Worm (Caenorhabditis elegans) whole organism, early embryonic: ENCODE data around the gene F55A11.11.

Source experiments
- B0310.2 ChIP-seq: sonication (generic microtip); optimal IDR thresholded peaks from 2 replicates; lab custom pipeline; 2016; ENCODE audit warnings: mild to moderate bottlenecking, missing genetic modification characterization, missing compliant biosample characterization
- F13C5.2 ChIP-seq: sonication (generic microtip); optimal IDR thresholded peaks from 2 replicates; lab custom pipeline; 2017; ENCODE audit warnings: mild to moderate bottlenecking, missing genetic modification characterization, inconsistent platforms, missing compliant biosample characterization
- aly-1 ChIP-seq: sonication (generic microtip); optimal IDR thresholded peaks from 2 replicates; lab custom pipeline; 2016; ENCODE audit warnings: missing genetic modification characterization, missing compliant biosample characterization
- ama-1 ChIP-seq: fragments of 150-350 bp; optimal IDR thresholded peaks from 2 replicates; lab custom pipeline; 2014
- ceh-13 ChIP-seq: fragments of 200-800 bp; sonication (Bioruptor generic); optimal IDR thresholded peaks from 2 replicates; lab custom pipeline; 2018; ENCODE audit warnings: mild to moderate bottlenecking, missing genetic modification characterization, missing compliant biosample characterization
- ceh-36 ChIP-seq: sonication (generic microtip); optimal IDR thresholded peaks from 2 replicates; lab custom pipeline; 2016; ENCODE audit warnings: missing genetic modification characterization, inconsistent platforms, missing compliant biosample characterization
- ets-7 ChIP-seq: sonication (generic microtip); optimal IDR thresholded peaks from 2 replicates; lab custom pipeline; 2016; ENCODE audit warnings: missing genotype, missing genetic modification characterization, missing compliant biosample characterization
- flt-1 ChIP-seq: fragments of 200-800 bp; sonication (Bioruptor generic); IDR thresholded peaks from 2 replicates; pipeline ENCODE4 v1.3.6; 2022; ENCODE audit warnings: missing genetic modification characterization, missing compliant biosample characterization
- hmbx-1 ChIP-seq: sonication (generic microtip); optimal IDR thresholded peaks from 2 replicates; lab custom pipeline; 2016; ENCODE audit warnings: mild to moderate bottlenecking, missing genetic modification characterization, missing compliant biosample characterization
- hmg-4 ChIP-seq: fragments of 200-800 bp; sonication (Bioruptor generic); optimal IDR thresholded peaks from 2 replicates; lab custom pipeline; 2018; ENCODE audit warnings: mild to moderate bottlenecking, missing genetic modification characterization, missing compliant biosample characterization
- hnd-1 ChIP-seq: sonication (generic microtip); optimal IDR thresholded peaks from 2 replicates; lab custom pipeline; 2016; ENCODE audit warnings: missing genetic modification characterization, missing compliant biosample characterization
- pes-1 ChIP-seq: fragments of 200-800 bp; sonication (Bioruptor generic); IDR thresholded peaks from 2 replicates; pipeline ENCODE4 v1.3.6; 2022; ENCODE audit warnings: missing genetic modification reagents, missing genetic modification characterization, missing compliant biosample characterization
- scrt-1 ChIP-seq: fragments of 200-800 bp; sonication (Bioruptor generic); IDR thresholded peaks from 2 replicates; pipeline ENCODE4 v1.3.6; 2022; ENCODE audit warnings: missing genetic modification characterization, missing compliant biosample characterization
- sea-1 ChIP-seq: fragments of 200-800 bp; sonication (Bioruptor generic); conservative IDR thresholded peaks from 2 replicates; pipeline ENCODE4 v1.3.6; 2022; ENCODE audit warnings: missing genetic modification characterization, missing compliant biosample characterization
- tbx-11 ChIP-seq: fragments of 200-800 bp; sonication (Bioruptor generic); IDR thresholded peaks from 2 replicates; pipeline ENCODE4 v1.3.6; 2022; ENCODE audit warnings: missing genetic modification characterization, missing compliant biosample characterization
- tbx-37 ChIP-seq: fragments of 200-800 bp; sonication (Bioruptor generic); conservative IDR thresholded peaks from 2 replicates; pipeline ENCODE4 v1.3.6; 2022; ENCODE audit warnings: missing genetic modification reagents, missing genetic modification characterization, missing compliant biosample characterization
- tra-4 ChIP-seq: sonication (generic microtip); optimal IDR thresholded peaks from 2 replicates; lab custom pipeline; 2017; ENCODE audit warnings: missing genetic modification characterization, missing compliant biosample characterization

Gene F55A11.11

DNA sequence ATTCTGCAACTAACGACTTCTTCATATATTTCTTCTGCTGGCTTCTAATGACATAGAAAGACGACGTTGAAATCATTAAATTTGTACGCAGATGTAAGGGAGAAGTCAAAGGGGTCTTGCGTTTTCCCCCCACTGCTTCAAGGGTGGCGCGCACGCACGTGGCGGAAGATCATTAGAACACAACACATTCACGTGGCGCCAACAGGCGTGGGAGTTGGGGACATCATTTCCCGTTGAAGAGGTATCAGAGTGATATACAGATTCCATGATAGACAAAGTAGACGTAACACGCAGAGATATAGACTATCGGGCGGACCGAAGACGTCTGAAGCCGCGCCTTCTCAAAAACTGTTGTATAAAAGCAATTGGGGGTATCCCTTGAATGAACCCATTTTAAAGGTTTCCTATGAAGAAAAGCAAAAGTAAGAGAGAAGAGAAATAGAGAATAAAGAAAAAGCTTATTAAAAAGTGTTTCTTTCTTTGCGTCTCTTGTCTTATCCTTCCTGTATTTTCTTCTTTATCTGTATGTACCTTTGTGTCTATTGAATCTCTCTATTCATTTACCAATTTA, 16.4 kb downstream of the F55A11.11 start:
- TF ChIP-seq aly-1 (tag; lab: Kevin White, UChicago) (no peak), scrt-1 (GFP tag; lab: Robert Waterston, UW) (no peak), ets-7 (tag; lab: Kevin White, UChicago) (no peak), tra-4 (no peak), pes-1 (GFP tag; lab: Robert Waterston, UW) (no peak), hmbx-1 (tag; lab: Kevin White, UChicago) (no peak), F13C5.2 (tag; lab: Kevin White, UChicago) (no peak), hmg-4 (GFP tag; lab: Kevin White, UChicago) (no peak), tbx-37 (GFP tag; lab: Robert Waterston, UW) (no peak), flt-1 (no peak), ceh-13 (no peak)

DNA sequence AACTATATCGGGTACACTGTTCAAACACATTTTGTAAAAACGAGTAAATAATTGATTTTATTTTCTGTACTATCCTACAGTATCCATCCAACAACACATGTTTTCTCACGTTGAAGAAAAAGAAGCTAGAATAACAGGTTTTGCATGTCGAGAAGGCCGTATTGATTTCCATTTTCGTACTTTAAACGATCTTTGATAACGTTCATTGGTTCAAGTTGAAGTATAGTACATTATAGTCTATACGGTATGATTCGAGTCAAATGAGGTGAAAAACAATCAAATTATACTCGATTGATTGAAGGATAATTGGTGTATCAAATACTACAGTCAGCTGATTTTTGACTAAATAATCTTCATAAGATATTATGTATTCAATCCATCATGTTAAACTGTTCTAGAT, 17.5 kb downstream of the F55A11.11 start:
- no peak for TF ChIP-seq tbx-37 (GFP tag; lab: Robert Waterston, UW)
- TF ChIP-seq aly-1 (tag; lab: Kevin White, UChicago) = no peak
- TF ChIP-seq hmg-4 (GFP tag; lab: Kevin White, UChicago) = no peak
- TF ChIP-seq F13C5.2 (tag; lab: Kevin White, UChicago) = no peak
- no peak for TF ChIP-seq ceh-13

- TF ChIP-seq sea-1 (GFP tag; lab: Robert Waterston, UW) (no peak), hmbx-1 (tag; lab: Kevin White, UChicago) (no peak), tbx-11 (GFP tag; lab: Robert Waterston, UW) (no peak), scrt-1 (GFP tag; lab: Robert Waterston, UW) (no peak), B0310.2 (no peak), flt-1 (no peak), ceh-13 (no peak)
These were observed 18.3 kb downstream of the F55A11.11 start for ce11 chrV:11801076-11801849.

ce11 chrV:11802508-11802907, 19.6 kb downstream of the F55A11.11 start:
- no peak for TF ChIP-seq hmg-4 (GFP tag; lab: Kevin White, UChicago)
- no peak for TF ChIP-seq tbx-11 (GFP tag; lab: Robert Waterston, UW)
- TF ChIP-seq sea-1 (GFP tag; lab: Robert Waterston, UW) = no peak
- no peak for TF ChIP-seq ceh-36 (tag; lab: Kevin White, UChicago)
- no peak for TF ChIP-seq tra-4
- TF ChIP-seq tbx-37 (GFP tag; lab: Robert Waterston, UW) = no peak
- no peak for TF ChIP-seq B0310.2

- TF ChIP-seq tra-4 = no peak
- TF ChIP-seq hnd-1 (tag; lab: Kevin White, UChicago) = no peak
- no peak for TF ChIP-seq hmg-4 (GFP tag; lab: Kevin White, UChicago)
- no peak for TF ChIP-seq scrt-1 (GFP tag; lab: Robert Waterston, UW)
- no peak for TF ChIP-seq tbx-37 (GFP tag; lab: Robert Waterston, UW)
- TF ChIP-seq B0310.2 = no peak
- no peak for TF ChIP-seq sea-1 (GFP tag; lab: Robert Waterston, UW)
- no peak for TF ChIP-seq aly-1 (tag; lab: Kevin White, UChicago)
- TF ChIP-seq ets-7 (tag; lab: Kevin White, UChicago) = no peak
- no peak for TF ChIP-seq ama-1 (lab: Kevin White, UChicago)
- no peak for TF ChIP-seq flt-1
- TF ChIP-seq hmbx-1 (tag; lab: Kevin White, UChicago) = no peak
- no peak for TF ChIP-seq F13C5.2 (tag; lab: Kevin White, UChicago)
- no peak for TF ChIP-seq ceh-13
- TF ChIP-seq tbx-11 (GFP tag; lab: Robert Waterston, UW) = no peak
- no peak for TF ChIP-seq pes-1 (GFP tag; lab: Robert Waterston, UW)
- no peak for TF ChIP-seq ceh-36 (tag; lab: Kevin White, UChicago)
These were observed 20.6 kb downstream of the F55A11.11 start for ce11 chrV:11803518-11803994.

DNA sequence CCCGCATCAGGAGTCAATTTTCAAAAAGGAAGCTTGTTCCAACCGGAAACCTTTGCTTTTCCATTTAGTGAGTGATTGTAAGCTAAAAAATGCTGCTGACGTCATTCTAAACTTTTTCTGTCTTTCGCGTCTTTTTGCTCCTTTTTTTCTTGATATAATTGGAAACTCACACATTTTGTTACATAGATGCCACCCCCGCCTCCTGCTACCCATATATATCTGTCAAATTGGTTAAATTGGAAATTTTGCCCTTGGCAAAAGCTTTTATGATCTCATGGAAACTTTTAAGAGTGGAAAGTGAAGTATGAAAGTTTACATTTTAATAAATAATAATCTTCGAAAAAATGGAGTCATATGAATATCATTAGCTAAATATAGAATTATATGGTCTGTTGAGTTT, 27.0 kb downstream of the F55A11.11 start:
- TF ChIP-seq ets-7 (tag; lab: Kevin White, UChicago) (no peak), hnd-1 (tag; lab: Kevin White, UChicago) (no peak), scrt-1 (GFP tag; lab: Robert Waterston, UW) (no peak), ceh-13 (no peak), tbx-11 (GFP tag; lab: Robert Waterston, UW) (no peak), tra-4 (no peak), hmbx-1 (tag; lab: Kevin White, UChicago) (no peak), F13C5.2 (tag; lab: Kevin White, UChicago) (no peak), hmg-4 (GFP tag; lab: Kevin White, UChicago) (no peak), pes-1 (GFP tag; lab: Robert Waterston, UW) (no peak), ceh-36 (tag; lab: Kevin White, UChicago) (no peak), ama-1 (lab: Kevin White, UChicago) (no peak), tbx-37 (GFP tag; lab: Robert Waterston, UW) (no peak), flt-1 (no peak), B0310.2 (no peak), aly-1 (tag; lab: Kevin White, UChicago) (no peak), sea-1 (GFP tag; lab: Robert Waterston, UW) (no peak)

DNA sequence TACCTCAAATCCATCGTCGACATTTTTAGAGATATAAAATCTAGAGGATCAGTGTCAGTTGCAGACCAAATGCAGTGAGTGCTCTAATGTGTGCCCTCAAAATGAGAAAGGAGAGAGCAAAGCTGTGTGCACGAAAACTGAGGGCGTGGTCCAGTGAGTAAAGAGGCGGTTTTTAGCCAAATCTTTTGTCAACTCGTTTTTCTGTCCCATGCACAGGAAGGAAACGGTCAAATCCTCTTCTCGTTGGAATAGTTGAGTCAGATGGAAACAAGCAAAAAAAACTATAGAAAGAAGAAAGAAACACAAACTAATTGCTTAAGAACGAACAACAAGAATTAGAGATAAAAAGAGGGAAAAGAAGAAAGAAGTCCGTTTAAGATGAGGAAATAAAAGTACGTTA, 29.0 kb downstream of the F55A11.11 start, which contains the start of gene D2023.3:
TSS of gene D2023.3 (minus strand) at position 101 of the 400 bp plus-strand sequence.
- TF ChIP-seq pes-1 (GFP tag; lab: Robert Waterston, UW) = no peak
- no peak for TF ChIP-seq hmg-4 (GFP tag; lab: Kevin White, UChicago)
- no peak for TF ChIP-seq sea-1 (GFP tag; lab: Robert Waterston, UW)
- TF ChIP-seq ama-1 (lab: Kevin White, UChicago) = no peak
- no peak for TF ChIP-seq B0310.2
- TF ChIP-seq ets-7 (tag; lab: Kevin White, UChicago) = no peak
- no peak for TF ChIP-seq tbx-11 (GFP tag; lab: Robert Waterston, UW)
